Worm (Caenorhabditis elegans) whole organism, L3 larva: ENCODE data around the gene sftb-2.

ENCODE experiments used
- aly-2 ChIP-seq: fragments of 150-350 bp; optimal IDR thresholded peaks from 2 replicates; lab custom pipeline; 2014; ENCODE audit warnings: missing biosample characterization, missing genetic modification characterization
- ama-1 ChIP-seq: fragments of 150-350 bp; optimal IDR thresholded peaks from 2 replicates; lab custom pipeline; 2018
- ceh-16 ChIP-seq: sonication (generic microtip); optimal IDR thresholded peaks from 2 replicates; lab custom pipeline; 2017; ENCODE audit warnings: missing biosample characterization, missing genetic modification characterization
- ceh-82 ChIP-seq: fragments of 150-350 bp; optimal IDR thresholded peaks from 2 replicates; lab custom pipeline; 2014; ENCODE audit warnings: missing biosample characterization, missing genetic modification characterization
- elt-3 ChIP-seq, 3 experiments: fragments of 150-350 bp in 1 of 3; sonication (generic microtip) in 2 of 3; optimal IDR thresholded peaks; 2 replicates in 2 of 3; 4 replicates in 1 of 3; lab custom pipeline; 2014 to 2017; ENCODE audit warnings: missing biosample characterization in 3 of 3, missing genetic modification characterization in 3 of 3
- lin-39 ChIP-seq: fragments of 150-350 bp; optimal IDR thresholded peaks from 2 replicates; lab custom pipeline; 2018; ENCODE audit warnings: missing biosample characterization, missing genetic modification reagents, missing genetic modification characterization
- mdl-1 ChIP-seq: fragments of 150-350 bp; optimal IDR thresholded peaks from 2 replicates; lab custom pipeline; 2014; ENCODE audit warnings: missing biosample characterization, missing genetic modification characterization
- nhr-12 ChIP-seq: fragments of 150-350 bp; optimal IDR thresholded peaks from 2 replicates; lab custom pipeline; 2014; ENCODE audit warnings: missing biosample characterization, missing genetic modification characterization
- pqm-1 ChIP-seq: fragments of 150-350 bp; optimal IDR thresholded peaks from 2 replicates; lab custom pipeline; 2017; ENCODE audit warnings: missing biosample characterization, missing genetic modification characterization, inconsistent platforms
- skn-1 ChIP-seq: fragments of 150-350 bp; optimal IDR thresholded peaks from 2 replicates; lab custom pipeline; 2014; ENCODE audit warnings: missing biosample characterization, missing genetic modification characterization
- snpc-4 ChIP-seq: fragments of 150-350 bp; optimal IDR thresholded peaks from 2 replicates; lab custom pipeline; 2014; ENCODE audit warnings: missing biosample characterization, missing genetic modification characterization

DNA sequence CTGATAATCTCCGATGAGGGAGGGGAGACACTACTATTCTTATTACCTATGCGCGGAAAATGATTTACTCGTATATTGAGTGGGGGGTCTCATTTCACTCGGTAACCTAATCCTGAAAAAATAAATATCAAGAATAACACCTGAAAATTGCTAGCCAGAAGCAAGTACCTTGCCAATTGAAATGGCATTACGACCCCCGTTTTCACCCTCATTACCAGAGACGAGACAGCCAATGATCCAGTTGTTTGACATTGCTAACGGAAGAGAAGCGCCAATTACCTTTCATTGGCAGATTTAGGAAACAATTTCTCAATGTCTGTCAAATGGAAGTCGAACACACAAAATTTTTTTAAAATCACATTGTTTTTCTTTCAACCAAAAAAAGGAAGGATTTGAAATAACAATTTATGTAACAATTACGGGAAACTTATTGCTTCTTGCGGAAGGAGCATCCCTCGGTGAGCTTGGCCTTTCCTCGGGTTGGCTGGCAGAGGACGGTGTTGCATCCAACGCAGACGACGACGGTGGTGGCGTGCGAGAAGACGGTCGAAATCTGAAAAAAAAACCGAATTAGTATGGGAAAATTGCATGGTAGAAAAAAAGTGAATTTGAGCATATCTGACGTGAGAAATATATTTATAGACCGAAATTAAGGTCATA is 24.9 kb upstream of the sftb-2 start:
- TF ChIP-seq ceh-82: no peak
- TF ChIP-seq ama-1 (lab: Kevin White, UChicago): no peak
- no peak for TF ChIP-seq aly-2 (tag; lab: Kevin White, UChicago)
- TF ChIP-seq pqm-1: no peak
- no peak for TF ChIP-seq lin-39 (tag; lab: Kevin White, UChicago)
- no peak for TF ChIP-seq mdl-1 (tag; lab: Kevin White, UChicago)
- no peak for TF ChIP-seq ceh-16 (tag; lab: Kevin White, UChicago)
- TF ChIP-seq snpc-4: no peak
- no peak for TF ChIP-seq skn-1
- TF ChIP-seq nhr-12 (tag; lab: Kevin White, UChicago): no peak
- TF ChIP-seq elt-3 (tag; optimal IDR thresholded peaks at IDR 0.05; lab: Kevin White, UChicago): no peak
